Worm (Caenorhabditis elegans) whole organism, young adult: ENCODE measurements around the gene B0034.4.

Source experiments
- B0035.1 ChIP-seq: sonication (generic microtip); optimal IDR thresholded peaks from 2 replicates; lab custom pipeline; 2016; ENCODE audit warnings: missing genetic modification characterization, mild to moderate bottlenecking, missing compliant biosample characterization, missing genotype, missing genetic modification reagents
- B0336.3 ChIP-seq: fragments of 200-800 bp; sonication (Bioruptor generic); IDR thresholded peaks from 2 replicates; pipeline ENCODE4 v1.3.6; 2022; ENCODE audit warnings: missing genetic modification characterization, missing compliant biosample characterization
- F22D6.2 ChIP-seq: sonication (generic microtip); optimal IDR thresholded peaks from 2 replicates; lab custom pipeline; 2016; ENCODE audit warnings: mild to moderate bottlenecking, missing genetic modification characterization, missing compliant biosample characterization
- F37B4.10 ChIP-seq: fragments of 200-800 bp; sonication (Bioruptor generic); IDR thresholded peaks from 2 replicates; pipeline ENCODE4 v1.3.6; 2022; ENCODE audit warnings: missing genetic modification characterization, missing compliant biosample characterization
- F39B2.1 ChIP-seq: fragments of 200-800 bp; sonication (Bioruptor generic); IDR thresholded peaks from 2 replicates; pipeline ENCODE4 v1.3.6; 2022; ENCODE audit warnings: missing genetic modification reagents, missing genetic modification characterization, missing compliant biosample characterization
- F52B5.7 ChIP-seq: sonication (generic microtip); optimal IDR thresholded peaks from 2 replicates; lab custom pipeline; 2016; ENCODE audit warnings: mild to moderate bottlenecking, missing genetic modification characterization, missing compliant biosample characterization
- F57A8.1 ChIP-seq: fragments of 200-800 bp; sonication (Bioruptor generic); optimal IDR thresholded peaks from 2 replicates; lab custom pipeline; 2018; ENCODE audit warnings: mild to moderate bottlenecking, missing genetic modification characterization, moderate library complexity, missing compliant biosample characterization
- F57C9.4 ChIP-seq: sonication (generic microtip); optimal IDR thresholded peaks from 2 replicates; lab custom pipeline; 2017; ENCODE audit warnings: mild to moderate bottlenecking, missing genetic modification characterization, missing compliant biosample characterization
- T07F8.4 ChIP-seq: sonication (generic microtip); optimal IDR thresholded peaks from 2 replicates; lab custom pipeline; 2016; ENCODE audit warnings: mild to moderate bottlenecking, missing genetic modification characterization, moderate library complexity, missing compliant biosample characterization
- Y56A3A.18 ChIP-seq: fragments of 200-800 bp; sonication (Bioruptor generic); IDR thresholded peaks from 2 replicates; pipeline ENCODE4 v1.3.6; 2022; ENCODE audit warnings: missing genetic modification reagents, missing genetic modification characterization, missing compliant biosample characterization
- Y79H2A.3 ChIP-seq: fragments of 200-800 bp; sonication (Bioruptor generic); conservative IDR thresholded peaks from 2 replicates; pipeline ENCODE4 v1.3.6; 2022; ENCODE audit warnings: missing genetic modification reagents, missing genetic modification characterization, missing compliant biosample characterization
- akir-1 ChIP-seq: fragments of 200-800 bp; sonication (Bioruptor generic); optimal IDR thresholded peaks from 2 replicates; lab custom pipeline; 2018; ENCODE audit warnings: mild to moderate bottlenecking, missing genetic modification characterization, moderate library complexity, missing compliant biosample characterization
- attf-3 ChIP-seq: fragments of 200-800 bp; sonication (Bioruptor generic); conservative IDR thresholded peaks from 2 replicates; pipeline ENCODE4 v1.3.6; 2022; ENCODE audit warnings: missing genetic modification reagents, missing genetic modification characterization, missing compliant biosample characterization
- attf-5 ChIP-seq: fragments of 200-800 bp; sonication (Bioruptor generic); optimal IDR thresholded peaks from 2 replicates; lab custom pipeline; 2018; ENCODE audit warnings: mild to moderate bottlenecking, missing genetic modification characterization, missing compliant biosample characterization
- bed-1 ChIP-seq: fragments of 200-800 bp; sonication (Bioruptor generic); IDR thresholded peaks from 2 replicates; pipeline ENCODE4 v1.3.6; 2022; ENCODE audit warnings: missing genetic modification reagents, missing genetic modification characterization, missing compliant biosample characterization
- bed-2 ChIP-seq: fragments of 200-800 bp; sonication (Bioruptor generic); IDR thresholded peaks from 2 replicates; pipeline ENCODE4 v1.3.6; 2022; ENCODE audit warnings: missing genetic modification reagents, missing genetic modification characterization, missing compliant biosample characterization
- ceh-40 ChIP-seq: fragments of 200-800 bp; sonication (Bioruptor generic); IDR thresholded peaks from 2 replicates; pipeline ENCODE4 v1.3.6; 2022; ENCODE audit warnings: missing genetic modification characterization, missing compliant biosample characterization
- ceh-91 ChIP-seq: fragments of 200-800 bp; sonication (Bioruptor generic); IDR thresholded peaks from 2 replicates; pipeline ENCODE4 v1.3.6; 2022; ENCODE audit warnings: missing genetic modification reagents, missing genetic modification characterization, missing compliant biosample characterization
- ets-4 ChIP-seq: fragments of 200-800 bp; sonication (Bioruptor generic); optimal IDR thresholded peaks from 2 replicates; lab custom pipeline; 2018; ENCODE audit warnings: mild to moderate bottlenecking, missing genetic modification characterization, missing compliant biosample characterization
- gei-17 ChIP-seq: fragments of 200-800 bp; sonication (Bioruptor generic); optimal IDR thresholded peaks from 2 replicates; lab custom pipeline; 2018; ENCODE audit warnings: mild to moderate bottlenecking, missing genetic modification characterization, missing compliant biosample characterization
- hsf-1 ChIP-seq: fragments of 200-800 bp; sonication (Bioruptor generic); IDR thresholded peaks from 2 replicates; pipeline ENCODE4 v1.3.6; 2022; ENCODE audit warnings: missing genetic modification reagents, missing genetic modification characterization, missing compliant biosample characterization
- let-526 ChIP-seq: fragments of 200-800 bp; sonication (Bioruptor generic); IDR thresholded peaks from 2 replicates; pipeline ENCODE4 v1.3.6; 2022; ENCODE audit warnings: missing genetic modification reagents, missing genetic modification characterization, missing compliant biosample characterization
- lir-1 ChIP-seq: fragments of 200-800 bp; sonication (Bioruptor generic); conservative IDR thresholded peaks from 2 replicates; pipeline ENCODE4 v1.3.6; 2022; ENCODE audit warnings: missing genetic modification reagents, missing genetic modification characterization, missing compliant biosample characterization
- lsl-1 ChIP-seq: fragments of 200-800 bp; sonication (Bioruptor generic); optimal IDR thresholded peaks from 2 replicates; lab custom pipeline; 2018; ENCODE audit warnings: mild to moderate bottlenecking, missing genetic modification characterization, moderate library complexity, missing compliant biosample characterization
- madf-10 ChIP-seq: sonication (generic microtip); optimal IDR thresholded peaks from 2 replicates; lab custom pipeline; 2016; ENCODE audit warnings: mild to moderate bottlenecking, missing genetic modification characterization, missing compliant biosample characterization
- madf-8 ChIP-seq: fragments of 200-800 bp; sonication (Bioruptor generic); conservative IDR thresholded peaks from 2 replicates; pipeline ENCODE4 v1.3.6; 2022; ENCODE audit warnings: missing genetic modification reagents, missing genetic modification characterization, missing compliant biosample characterization
- mcd-1 ChIP-seq: fragments of 200-800 bp; sonication (Bioruptor generic); IDR thresholded peaks from 2 replicates; pipeline ENCODE4 v1.3.6; 2022; ENCODE audit warnings: missing genetic modification reagents, missing genetic modification characterization, missing compliant biosample characterization
- mes-4 ChIP-seq: sonication (generic microtip); optimal IDR thresholded peaks from 2 replicates; lab custom pipeline; 2016; ENCODE audit warnings: missing genotype, missing genetic modification characterization, missing compliant biosample characterization
- nhr-120 ChIP-seq: fragments of 200-800 bp; sonication (Bioruptor generic); IDR thresholded peaks from 2 replicates; pipeline ENCODE4 v1.3.6; 2022; ENCODE audit warnings: missing genetic modification characterization, missing compliant biosample characterization
- nhr-27 ChIP-seq: fragments of 200-800 bp; sonication (Bioruptor generic); optimal IDR thresholded peaks from 2 replicates; lab custom pipeline; 2018; ENCODE audit warnings: mild to moderate bottlenecking, missing genetic modification characterization, moderate library complexity, missing compliant biosample characterization
- pbrm-1 ChIP-seq: fragments of 200-800 bp; sonication (Bioruptor generic); IDR thresholded peaks from 2 replicates; pipeline ENCODE4 v1.3.6; 2022; ENCODE audit warnings: missing genetic modification reagents, missing genetic modification characterization, missing compliant biosample characterization
- snpc-1.3 ChIP-seq: sonication (generic microtip); optimal IDR thresholded peaks from 2 replicates; lab custom pipeline; 2017; ENCODE audit warnings: missing genetic modification characterization, mild to moderate bottlenecking, missing compliant biosample characterization, antibody characterized with exemption, moderate library complexity, missing genotype, missing genetic modification reagents; ENCODE audit not compliant: insufficient read depth
- tbp1 ChIP-seq: fragments of 200-800 bp; sonication (Bioruptor generic); optimal IDR thresholded peaks from 2 replicates; lab custom pipeline; 2018; ENCODE audit warnings: mild to moderate bottlenecking, missing genetic modification characterization, missing compliant biosample characterization
- xnd-1 ChIP-seq: sonication (generic microtip); optimal IDR thresholded peaks from 2 replicates; lab custom pipeline; 2016; ENCODE audit warnings: missing genotype, missing genetic modification reagents, missing genetic modification characterization, missing compliant biosample characterization
- zim-3 ChIP-seq: sonication (generic microtip); optimal IDR thresholded peaks from 2 replicates; lab custom pipeline; 2017; ENCODE audit warnings: mild to moderate bottlenecking, missing genetic modification characterization, moderate library complexity, missing compliant biosample characterization
- ztf-28 ChIP-seq: fragments of 200-800 bp; sonication (Bioruptor generic); IDR thresholded peaks from 2 replicates; pipeline ENCODE4 v1.3.6; 2022; ENCODE audit warnings: missing genetic modification reagents, missing genetic modification characterization, missing compliant biosample characterization
- ztf-3 ChIP-seq: fragments of 200-800 bp; sonication (Bioruptor generic); optimal IDR thresholded peaks from 2 replicates; lab custom pipeline; 2018; ENCODE audit warnings: mild to moderate bottlenecking, missing genetic modification characterization, missing compliant biosample characterization
- ztf-6 ChIP-seq: fragments of 200-800 bp; sonication (Bioruptor generic); IDR thresholded peaks from 2 replicates; pipeline ENCODE4 v1.3.6; 2022; ENCODE audit warnings: missing genetic modification reagents, missing genetic modification characterization, missing compliant biosample characterization

Gene B0034.4

DNA sequence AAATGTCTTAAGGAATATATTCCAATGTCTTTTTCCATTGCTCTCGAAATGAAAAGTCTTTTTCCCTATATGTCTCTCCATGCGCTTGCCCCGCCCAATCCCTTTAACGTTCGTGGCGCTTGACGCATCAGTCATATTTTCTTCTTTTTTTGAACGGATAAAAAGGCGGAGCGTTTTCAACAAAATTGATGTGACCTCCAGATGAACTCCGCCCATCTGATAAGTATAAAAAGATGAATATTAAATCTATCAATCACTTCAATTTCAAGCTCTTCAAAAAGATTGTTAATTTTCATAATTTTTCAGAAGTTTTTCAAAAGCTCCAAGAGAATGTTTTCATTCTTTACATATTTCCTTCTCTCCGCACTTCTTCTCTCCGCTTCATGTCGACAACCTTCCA is 26.7 kb upstream of the B0034.4 start, which contains the start of gene ins-4:
TSS of gene ins-4 (plus strand) at position 301 of the 400 bp plus-strand sequence.
- TF ChIP-seq let-526 (no peak), mes-4 (tag; lab: Kevin White, UChicago) (no peak), ceh-40 (GFP tag; lab: Robert Waterston, UW) (no peak), B0336.3 (GFP tag; lab: Robert Waterston, UW) (no peak), tbp1 (GFP tag; lab: Kevin White, UChicago) (no peak), ztf-6 (GFP tag; lab: Robert Waterston, UW) (no peak), lsl-1 (GFP tag; lab: Kevin White, UChicago) (no peak), mcd-1 (GFP tag; lab: Robert Waterston, UW) (no peak), madf-10 (no peak), ets-4 (GFP tag; lab: Kevin White, UChicago) (no peak), snpc-1.3 (tag; lab: Kevin White, UChicago) (no peak), ceh-91 (no peak), bed-1 (GFP tag; lab: Robert Waterston, UW) (no peak), hsf-1 (GFP tag; lab: Robert Waterston, UW) (no peak), pbrm-1 (GFP tag; lab: Robert Waterston, UW) (no peak)

DNA sequence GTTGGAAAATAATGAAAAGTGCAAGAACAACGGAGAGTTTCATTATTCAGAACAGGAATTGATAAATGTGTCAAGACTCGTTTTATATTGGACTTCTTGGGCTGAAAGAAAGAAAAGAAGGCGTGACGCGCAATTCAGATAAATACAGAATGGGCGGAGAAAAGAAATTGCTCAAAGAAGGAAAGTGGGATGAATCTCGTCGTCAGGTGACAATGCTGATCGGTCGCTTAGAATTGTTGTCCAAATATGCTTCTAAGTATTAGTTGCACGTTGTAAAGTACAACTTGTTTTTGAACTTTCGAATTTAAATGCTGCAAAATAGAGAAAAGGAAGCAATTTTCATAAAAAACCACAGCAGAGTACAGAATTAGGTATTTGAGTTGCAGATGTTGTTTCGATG is 21.3 kb upstream of the B0034.4 start, which contains the start of gene ins-3:
TSS of gene ins-3 (minus strand) at position 101 of the 400 bp plus-strand sequence.
- TF ChIP-seq F22D6.2 (tag; lab: Kevin White, UChicago) = no peak
- no peak for TF ChIP-seq bed-1 (GFP tag; lab: Robert Waterston, UW)
- no peak for TF ChIP-seq zim-3
- no peak for TF ChIP-seq T07F8.4 (tag; lab: Kevin White, UChicago)
- no peak for TF ChIP-seq ztf-28 (GFP tag; lab: Robert Waterston, UW)
- TF ChIP-seq lsl-1 (GFP tag; lab: Kevin White, UChicago) = no peak
- TF ChIP-seq attf-3 (GFP tag; lab: Robert Waterston, UW) = no peak
- TF ChIP-seq gei-17 = no peak
- no peak for TF ChIP-seq B0035.1 (tag; lab: Kevin White, UChicago)
- no peak for TF ChIP-seq akir-1 (GFP tag; lab: Kevin White, UChicago)
- no peak for TF ChIP-seq F52B5.7 (tag; lab: Kevin White, UChicago)
- TF ChIP-seq F57C9.4 (tag; lab: Kevin White, UChicago) = no peak
- TF ChIP-seq xnd-1 (tag; lab: Kevin White, UChicago) = no peak
- no peak for TF ChIP-seq attf-5 (GFP tag; lab: Kevin White, UChicago)
- TF ChIP-seq F57A8.1 = no peak
- no peak for TF ChIP-seq ztf-3 (GFP tag; lab: Kevin White, UChicago)

DNA sequence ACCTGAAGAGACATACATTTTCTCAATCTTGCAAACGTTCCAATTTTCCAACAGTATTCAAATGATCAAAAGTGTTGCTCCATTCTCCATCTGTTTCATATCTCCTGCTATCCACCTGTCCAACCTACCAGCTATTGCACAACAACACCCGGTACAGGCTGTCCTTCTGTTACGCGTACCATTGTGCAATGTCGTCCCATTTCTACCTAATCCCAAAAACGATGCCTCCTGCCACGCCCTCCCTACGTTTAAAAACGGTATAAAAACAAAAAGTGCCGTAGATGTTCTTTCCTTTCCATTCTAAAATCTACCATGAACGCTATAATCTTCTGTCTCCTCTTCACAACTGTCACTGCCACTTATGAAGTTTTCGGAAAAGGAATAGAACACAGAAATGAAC is 18.9 kb upstream of the B0034.4 start, which contains the start of gene ins-2:
TSS of gene ins-2 (plus strand) at position 301 of the 400 bp plus-strand sequence.
- no peak for TF ChIP-seq Y79H2A.3
- TF ChIP-seq Y56A3A.18 = no peak
- no peak for TF ChIP-seq nhr-27 (tag; lab: Kevin White, UChicago)

DNA sequence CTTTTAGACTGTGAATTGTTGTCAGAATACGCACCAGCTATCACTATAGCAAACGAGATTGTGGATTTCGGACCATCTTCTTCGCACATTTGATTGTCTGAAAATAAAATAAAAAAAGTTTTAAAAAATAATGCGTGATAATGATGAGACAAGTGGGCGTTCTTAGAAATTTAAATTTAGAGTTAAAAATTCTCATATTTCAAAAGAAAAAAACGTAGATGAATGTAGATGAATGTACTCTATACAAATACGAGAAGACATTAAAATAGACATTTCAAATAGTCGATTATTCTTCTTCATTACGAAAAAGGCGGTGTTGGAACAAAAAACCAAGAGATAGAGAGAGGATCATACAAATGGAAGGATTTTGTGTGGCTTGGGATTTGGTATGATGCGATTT is 5.5 kb upstream of the B0034.4 start, which contains the start of gene B0034.5:
TSS of gene B0034.5 (minus strand) at position 101 of the 400 bp plus-strand sequence.
- no peak for TF ChIP-seq F39B2.1 (GFP tag; lab: Robert Waterston, UW)
- no peak for TF ChIP-seq bed-1 (GFP tag; lab: Robert Waterston, UW)
- TF ChIP-seq madf-8 (GFP tag; lab: Robert Waterston, UW) = no peak
- no peak for TF ChIP-seq nhr-120 (GFP tag; lab: Robert Waterston, UW)
- no peak for TF ChIP-seq bed-2
- no peak for TF ChIP-seq lir-1 (GFP tag; lab: Robert Waterston, UW)
- no peak for TF ChIP-seq F37B4.10
